Worm (Caenorhabditis elegans) whole organism, L2 larva: ENCODE measurements around the gene Y59H11AM.4.

Experiments
- C34F6.9 ChIP-seq: fragments of 150-350 bp; optimal IDR thresholded peaks from 2 replicates; lab custom pipeline; 2014; ENCODE audit warnings: missing biosample characterization, missing genetic modification characterization
- R02D3.7 ChIP-seq: fragments of 150-350 bp; optimal IDR thresholded peaks from 2 replicates; lab custom pipeline; 2014; ENCODE audit warnings: missing biosample characterization, missing genetic modification characterization
- Y55F3AM.14 ChIP-seq: fragments of 200-800 bp; sonication (Bioruptor generic); optimal IDR thresholded peaks from 2 replicates; lab custom pipeline; 2018; ENCODE audit warnings: mild to moderate bottlenecking, missing genetic modification characterization, missing compliant biosample characterization
- ZK546.5 ChIP-seq: sonication (generic microtip); optimal IDR thresholded peaks from 2 replicates; lab custom pipeline; 2017; ENCODE audit warnings: missing biosample characterization, missing genetic modification characterization
- alr-1 ChIP-seq: fragments of 150-350 bp; optimal IDR thresholded peaks from 2 replicates; lab custom pipeline; 2014; ENCODE audit warnings: missing biosample characterization, missing genetic modification characterization
- aly-2 ChIP-seq: fragments of 150-350 bp; optimal IDR thresholded peaks from 2 replicates; lab custom pipeline; 2014; ENCODE audit warnings: missing biosample characterization, missing genetic modification characterization
- ama-1 ChIP-seq: fragments of 150-350 bp; optimal IDR thresholded peaks from 2 replicates; lab custom pipeline; 2018; ENCODE audit warnings: inconsistent platforms
- blmp-1 ChIP-seq: sonication (generic microtip); optimal IDR thresholded peaks from 2 replicates; lab custom pipeline; 2017; ENCODE audit warnings: missing genetic modification characterization, mild to moderate bottlenecking, missing compliant biosample characterization, antibody characterized with exemption, moderate library complexity; ENCODE audit not compliant: insufficient read depth
- ceh-82 ChIP-seq: fragments of 150-350 bp; optimal IDR thresholded peaks from 2 replicates; lab custom pipeline; 2014; ENCODE audit warnings: missing biosample characterization, missing genetic modification characterization
- crh-2 ChIP-seq: sonication (generic microtip); optimal IDR thresholded peaks from 2 replicates; lab custom pipeline; 2017; ENCODE audit warnings: missing biosample characterization, missing genetic modification characterization
- dmd-4 ChIP-seq: sonication (generic microtip); optimal IDR thresholded peaks from 2 replicates; lab custom pipeline; 2017; ENCODE audit warnings: missing biosample characterization, missing genetic modification characterization
- egl-27 ChIP-seq: sonication (generic microtip); optimal IDR thresholded peaks from 3 replicates; lab custom pipeline; 2017; ENCODE audit warnings: missing biosample characterization, missing genetic modification reagents, missing genetic modification characterization
- elt-1 ChIP-seq: fragments of 150-350 bp; optimal IDR thresholded peaks from 2 replicates; lab custom pipeline; 2014; ENCODE audit warnings: missing biosample characterization, missing genetic modification characterization
- elt-3 ChIP-seq: sonication (generic microtip); optimal IDR thresholded peaks from 2 replicates; lab custom pipeline; 2017; ENCODE audit warnings: missing biosample characterization, missing genetic modification characterization
- gmeb-1 ChIP-seq: fragments of 150-350 bp; optimal IDR thresholded peaks from 2 replicates; lab custom pipeline; 2014; ENCODE audit warnings: missing biosample characterization, missing genetic modification characterization
- lin-11 ChIP-seq: fragments of 150-350 bp; sonication (generic microtip); optimal IDR thresholded peaks from 2 replicates; lab custom pipeline; 2014; ENCODE audit warnings: missing biosample characterization, missing genetic modification characterization, inconsistent platforms, mixed read lengths
- lin-13 ChIP-seq: fragments of 150-350 bp; optimal IDR thresholded peaks from 2 replicates; lab custom pipeline; 2014; ENCODE audit warnings: missing biosample characterization, missing genetic modification reagents, missing genetic modification characterization
- lin-39 ChIP-seq: fragments of 150-350 bp; optimal IDR thresholded peaks from 2 replicates; lab custom pipeline; 2014; ENCODE audit warnings: missing biosample characterization, missing genetic modification reagents, missing genetic modification characterization
- lsy-2 ChIP-seq, 2 experiments: fragments of 150-350 bp in 1 of 2; sonication (generic microtip) in 1 of 2; optimal IDR thresholded peaks; 2 replicates each; lab custom pipeline; 2014 to 2017; ENCODE audit warnings: missing biosample characterization in 2 of 2, missing genetic modification characterization in 2 of 2
- mab-5 ChIP-seq: fragments of 150-350 bp; optimal IDR thresholded peaks from 2 replicates; lab custom pipeline; 2014; ENCODE audit warnings: missing biosample characterization, missing genetic modification characterization
- mbf-1 ChIP-seq: sonication (generic microtip); optimal IDR thresholded peaks from 2 replicates; lab custom pipeline; 2017; ENCODE audit warnings: missing biosample characterization, missing genetic modification characterization
- mdl-1 ChIP-seq, 2 experiments: fragments of 150-350 bp in 1 of 2; sonication (generic microtip) in 1 of 2; optimal IDR thresholded peaks; 2 replicates each; lab custom pipeline; 2017; ENCODE audit warnings: missing biosample characterization in 2 of 2, missing genetic modification characterization in 2 of 2
- nhr-10 ChIP-seq: sonication (generic microtip); optimal IDR thresholded peaks from 2 replicates; lab custom pipeline; 2017; ENCODE audit warnings: missing biosample characterization, missing genetic modification characterization
- nhr-11 ChIP-seq: fragments of 150-350 bp; optimal IDR thresholded peaks from 2 replicates; lab custom pipeline; 2014; ENCODE audit warnings: missing biosample characterization, missing genetic modification characterization
- nhr-12 ChIP-seq: fragments of 150-350 bp; optimal IDR thresholded peaks from 2 replicates; lab custom pipeline; 2014; ENCODE audit warnings: missing biosample characterization, missing genetic modification characterization
- nhr-129 ChIP-seq: fragments of 150-350 bp; optimal IDR thresholded peaks from 2 replicates; lab custom pipeline; 2014; ENCODE audit warnings: missing biosample characterization, missing genetic modification characterization
- nhr-21 ChIP-seq: fragments of 150-350 bp; optimal IDR thresholded peaks from 2 replicates; lab custom pipeline; 2014; ENCODE audit warnings: missing biosample characterization, missing genetic modification characterization
- nhr-23 ChIP-seq: fragments of 150-350 bp; optimal IDR thresholded peaks from 2 replicates; lab custom pipeline; 2014; ENCODE audit warnings: missing biosample characterization, missing genetic modification reagents, missing genetic modification characterization
- nhr-237 ChIP-seq: fragments of 150-350 bp; optimal IDR thresholded peaks from 2 replicates; lab custom pipeline; 2014; ENCODE audit warnings: missing biosample characterization, missing genetic modification characterization
- nhr-25 ChIP-seq: fragments of 150-350 bp; sonication (generic microtip); optimal IDR thresholded peaks from 3 replicates; lab custom pipeline; 2014; ENCODE audit warnings: missing biosample characterization, missing genetic modification characterization
- nhr-6 ChIP-seq: fragments of 150-350 bp; optimal IDR thresholded peaks from 2 replicates; lab custom pipeline; 2014; ENCODE audit warnings: missing biosample characterization, missing genetic modification characterization
- peb-1 ChIP-seq: fragments of 150-350 bp; optimal IDR thresholded peaks from 2 replicates; lab custom pipeline; 2014; ENCODE audit warnings: missing biosample characterization, missing genetic modification characterization
- sem-4 ChIP-seq: fragments of 150-350 bp; optimal IDR thresholded peaks from 2 replicates; lab custom pipeline; 2014; ENCODE audit warnings: missing biosample characterization, missing genetic modification reagents, missing genetic modification characterization
- skn-1 ChIP-seq: sonication (generic microtip); optimal IDR thresholded peaks from 2 replicates; lab custom pipeline; 2017; ENCODE audit warnings: missing biosample characterization, missing genetic modification characterization
- sma-9 ChIP-seq, 2 experiments: fragments of 150-350 bp in 1 of 2; sonication (generic microtip) in 1 of 2; optimal IDR thresholded peaks; 2 replicates each; lab custom pipeline; 2014 to 2016; ENCODE audit warnings: missing genetic modification characterization in 2 of 2, mild to moderate bottlenecking in 1 of 2, missing biosample characterization in 1 of 2, missing compliant biosample characterization in 1 of 2, missing genetic modification reagents in 1 of 2, moderate library complexity in 1 of 2
- snpc-4 ChIP-seq: fragments of 150-350 bp; optimal IDR thresholded peaks from 2 replicates; lab custom pipeline; 2014; ENCODE audit warnings: missing biosample characterization, missing genetic modification characterization
- unc-39 ChIP-seq: fragments of 150-350 bp; optimal IDR thresholded peaks from 2 replicates; lab custom pipeline; 2014; ENCODE audit warnings: missing biosample characterization, missing genetic modification characterization
- unc-55 ChIP-seq: fragments of 150-350 bp; sonication (generic microtip); optimal IDR thresholded peaks from 3 replicates; lab custom pipeline; 2014; ENCODE audit warnings: missing biosample characterization, missing genetic modification reagents, missing genetic modification characterization
- unc-62 ChIP-seq: fragments of 150-350 bp; optimal IDR thresholded peaks from 2 replicates; lab custom pipeline; 2014; ENCODE audit warnings: missing biosample characterization, missing genetic modification reagents, missing genetic modification characterization
- zag-1 ChIP-seq: fragments of 150-350 bp; optimal IDR thresholded peaks from 2 replicates; lab custom pipeline; 2014; ENCODE audit warnings: missing biosample characterization, missing genetic modification characterization
- ztf-1 ChIP-seq: fragments of 200-800 bp; sonication (Bioruptor generic); conservative IDR thresholded peaks from 2 replicates; pipeline ENCODE4 v1.3.6; 2022; ENCODE audit warnings: missing genetic modification characterization, missing compliant biosample characterization
- ztf-11 ChIP-seq: sonication (generic microtip); optimal IDR thresholded peaks from 2 replicates; lab custom pipeline; 2017; ENCODE audit warnings: missing biosample characterization, missing genetic modification characterization
- ztf-4 ChIP-seq: fragments of 150-350 bp; optimal IDR thresholded peaks from 2 replicates; lab custom pipeline; 2014; ENCODE audit warnings: missing biosample characterization, missing genetic modification characterization

The Y59H11AM.4 gene

DNA sequence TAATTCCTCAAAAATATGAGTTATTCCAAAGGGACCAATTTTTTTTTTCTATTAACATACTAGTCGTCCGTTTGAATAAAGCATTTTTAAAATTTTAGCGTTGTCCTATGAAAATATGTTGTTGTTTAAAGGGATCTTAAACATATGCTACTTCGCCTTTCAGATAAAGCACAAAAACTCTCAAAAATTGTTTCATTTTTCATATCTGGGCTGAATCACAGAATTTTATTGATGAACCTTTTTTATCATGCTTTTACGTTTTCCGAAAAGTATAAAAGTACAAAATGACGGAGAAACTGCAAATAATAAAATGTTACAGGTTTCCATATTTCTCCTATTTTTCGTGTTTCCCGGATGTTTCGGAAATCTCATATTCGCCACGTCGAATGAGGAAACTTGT is 25.6 kb upstream of the Y59H11AM.4 start, which contains the start of gene clec-181:
Gene clec-181 (plus strand): TSS at position 301 of the 400 bp plus-strand sequence.
- TF ChIP-seq lin-11 (tag; lab: Kevin White, UChicago) (no peak), nhr-21 (tag; lab: Kevin White, UChicago) (no peak), mdl-1 (tag; optimal IDR thresholded peaks at IDR 0.05; lab: Kevin White, UChicago) (no peak), lin-13 (GFP tag; lab: Kevin White, UChicago) (no peak), alr-1 (tag; lab: Kevin White, UChicago) (no peak), nhr-11 (no peak), nhr-237 (no peak), snpc-4 (tag; lab: Kevin White, UChicago) (no peak), elt-3 (tag; lab: Kevin White, UChicago) (no peak), ZK546.5 (tag; lab: Kevin White, UChicago) (no peak), gmeb-1 (tag; lab: Kevin White, UChicago) (no peak), ztf-4 (tag; lab: Kevin White, UChicago) (no peak)

DNA sequence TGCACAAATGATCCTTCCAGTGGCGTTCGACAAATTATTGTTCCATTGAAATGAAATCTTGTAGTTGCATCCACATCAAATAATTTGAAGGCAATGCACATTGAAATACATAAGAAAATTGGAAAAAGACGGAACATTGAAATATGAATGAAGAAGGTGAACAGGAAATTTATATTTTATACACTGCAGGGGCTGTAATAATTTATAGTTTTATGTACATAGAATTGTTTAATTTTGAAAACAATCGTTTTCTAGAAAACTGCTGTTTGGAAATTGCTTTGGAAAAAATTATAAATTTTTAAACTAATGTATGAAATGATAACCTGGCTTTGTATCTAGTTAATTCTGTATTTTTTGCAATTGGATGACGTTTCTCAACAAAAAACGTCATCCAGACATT is 25.2 kb upstream of the Y59H11AM.4 start, which contains the start of gene Y59H11AR.3:
Gene Y59H11AR.3 (minus strand): TSS at position 101 of the 400 bp plus-strand sequence.
- TF ChIP-seq ztf-11 (tag; lab: Kevin White, UChicago) (no peak), skn-1 (tag; lab: Kevin White, UChicago) (no peak), ztf-4 (tag; lab: Kevin White, UChicago) (no peak), egl-27 (no peak), crh-2 (tag; lab: Kevin White, UChicago) (no peak), ztf-1 (no peak), zag-1 (tag; lab: Kevin White, UChicago) (no peak), nhr-23 (tag; lab: Kevin White, UChicago) (no peak), lsy-2 (tag; optimal IDR thresholded peaks at IDR 0.05; lab: Kevin White, UChicago) (no peak), mab-5 (tag; lab: Kevin White, UChicago) (no peak)
- TF ChIP-seq, all 48 proteins: peak for 0

DNA sequence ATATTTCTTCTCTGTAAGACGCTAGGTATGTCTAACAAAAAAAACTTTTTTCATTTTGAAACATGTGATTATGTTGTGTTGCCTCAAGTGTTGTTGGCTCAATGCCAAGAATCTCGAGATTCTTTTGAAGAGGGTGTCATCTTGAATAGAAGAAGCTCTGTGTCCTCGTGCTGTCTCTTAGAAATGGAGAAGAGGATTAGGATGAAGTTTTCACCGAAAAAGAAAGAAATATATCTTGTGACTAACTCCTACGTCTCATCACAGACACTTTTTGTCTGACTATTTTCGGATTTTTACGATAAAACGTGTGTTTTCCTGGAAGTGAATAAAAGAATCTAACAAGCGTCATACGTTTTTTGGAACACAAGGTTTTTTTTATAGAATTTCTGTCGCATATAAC is 17.5 kb upstream of the Y59H11AM.4 start:
- TF ChIP-seq nhr-23 (tag; lab: Kevin White, UChicago) (no peak), nhr-12 (no peak), sma-9 (GFP tag; optimal IDR thresholded peaks at IDR 0.05; lab: Kevin White, UChicago) (peak; percentile 16), sma-9 (tag; optimal IDR thresholded peaks at IDR 0.05; lab: Kevin White, UChicago) (no peak), nhr-25 (tag; lab: Kevin White, UChicago) (no peak), nhr-129 (tag; lab: Kevin White, UChicago) (no peak), nhr-21 (tag; lab: Kevin White, UChicago) (no peak), lin-11 (tag; lab: Kevin White, UChicago) (no peak), C34F6.9 (tag; lab: Kevin White, UChicago) (peak; percentile 29), ztf-4 (tag; lab: Kevin White, UChicago) (no peak), lin-39 (tag; lab: Kevin White, UChicago) (no peak), Y55F3AM.14 (GFP tag; lab: Kevin White, UChicago) (no peak), crh-2 (tag; lab: Kevin White, UChicago) (peak; percentile 45), peb-1 (no peak), ceh-82 (tag; lab: Kevin White, UChicago) (no peak)

DNA sequence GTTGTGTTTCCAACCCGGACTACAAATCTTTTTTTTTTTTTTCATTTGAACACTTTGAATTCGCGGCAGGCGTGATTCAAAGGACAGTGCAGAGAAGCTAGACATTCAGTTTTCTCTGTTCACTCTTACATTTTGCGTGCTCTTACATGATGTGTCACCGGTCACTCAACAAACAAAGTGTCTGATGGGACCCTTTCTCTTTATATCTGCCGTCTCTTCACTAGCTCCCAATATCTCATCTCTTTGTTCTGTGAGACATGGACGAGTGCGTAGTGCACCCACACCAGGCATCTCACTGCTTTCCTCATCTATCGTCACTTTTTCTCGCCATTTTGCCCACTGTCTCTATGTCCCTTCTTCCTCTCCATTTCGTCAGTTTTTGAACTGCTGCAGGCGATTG is 16.9 kb upstream of the Y59H11AM.4 start:
- TF ChIP-seq dmd-4 (tag; lab: Kevin White, UChicago) (no peak), nhr-12 (no peak), ztf-11 (tag; lab: Kevin White, UChicago) (no peak), zag-1 (tag; lab: Kevin White, UChicago) (peak; percentile 70), unc-55 (GFP tag; lab: Kevin White, UChicago) (peak; percentile 25), aly-2 (tag; lab: Kevin White, UChicago) (no peak), ceh-82 (tag; lab: Kevin White, UChicago) (peak; percentile 1), lin-11 (tag; lab: Kevin White, UChicago) (no peak), C34F6.9 (tag; lab: Kevin White, UChicago) (peak; percentile 39), lsy-2 (tag; optimal IDR thresholded peaks at IDR 0.05; lab: Kevin White, UChicago) (peak; percentile 20 to 71), lin-39 (tag; lab: Kevin White, UChicago) (no peak), nhr-11 (no peak), unc-39 (tag; lab: Kevin White, UChicago) (no peak), unc-62 (GFP tag; lab: Kevin White, UChicago) (peak; percentile 77), elt-3 (tag; lab: Kevin White, UChicago) (no peak), nhr-25 (tag; lab: Kevin White, UChicago) (no peak), gmeb-1 (tag; lab: Kevin White, UChicago) (no peak), egl-27 (peak; percentile 58), ztf-4 (tag; lab: Kevin White, UChicago) (peak; percentile 35), mbf-1 (tag; lab: Kevin White, UChicago) (no peak), nhr-6 (tag; lab: Kevin White, UChicago) (peak; percentile 43), sem-4 (tag; lab: Kevin White, UChicago) (peak; percentile 66), ama-1 (lab: Kevin White, UChicago) (no peak), nhr-21 (tag; lab: Kevin White, UChicago) (peak; percentile 5), blmp-1 (tag; lab: Kevin White, UChicago) (no peak), R02D3.7 (no peak), sma-9 (GFP tag; optimal IDR thresholded peaks at IDR 0.05; lab: Kevin White, UChicago) (peak; percentile 94), sma-9 (tag; optimal IDR thresholded peaks at IDR 0.05; lab: Kevin White, UChicago) (no peak), elt-1 (tag; lab: Kevin White, UChicago) (no peak), nhr-10 (tag; lab: Kevin White, UChicago) (no peak), ZK546.5 (tag; lab: Kevin White, UChicago) (no peak), lin-13 (GFP tag; lab: Kevin White, UChicago) (peak; percentile 22), mab-5 (tag; lab: Kevin White, UChicago) (no peak), mdl-1 (tag; optimal IDR thresholded peaks at IDR 0.05; lab: Kevin White, UChicago) (peak; percentile 19 to 40), nhr-129 (tag; lab: Kevin White, UChicago) (peak; percentile 76)
